Worm (Caenorhabditis elegans) whole organism, early embryonic: ENCODE results near the gene T24H10.1.
A peak's percentile ranks its signal among the peaks of the same experiment; 100 is the strongest.

ENCODE experiments used
- B0310.2 ChIP-seq: sonication (generic microtip); optimal IDR thresholded peaks from 2 replicates; lab custom pipeline; 2016; ENCODE audit warnings: mild to moderate bottlenecking, missing genetic modification characterization, missing compliant biosample characterization
- F13C5.2 ChIP-seq: sonication (generic microtip); optimal IDR thresholded peaks from 2 replicates; lab custom pipeline; 2017; ENCODE audit warnings: mild to moderate bottlenecking, missing genetic modification characterization, inconsistent platforms, missing compliant biosample characterization
- aly-1 ChIP-seq: sonication (generic microtip); optimal IDR thresholded peaks from 2 replicates; lab custom pipeline; 2016; ENCODE audit warnings: missing genetic modification characterization, missing compliant biosample characterization
- ama-1 ChIP-seq: fragments of 150-350 bp; optimal IDR thresholded peaks from 2 replicates; lab custom pipeline; 2014
- ceh-13 ChIP-seq: fragments of 200-800 bp; sonication (Bioruptor generic); optimal IDR thresholded peaks from 2 replicates; lab custom pipeline; 2018; ENCODE audit warnings: mild to moderate bottlenecking, missing genetic modification characterization, missing compliant biosample characterization
- ceh-36 ChIP-seq: sonication (generic microtip); optimal IDR thresholded peaks from 2 replicates; lab custom pipeline; 2016; ENCODE audit warnings: missing genetic modification characterization, inconsistent platforms, missing compliant biosample characterization
- ets-7 ChIP-seq: sonication (generic microtip); optimal IDR thresholded peaks from 2 replicates; lab custom pipeline; 2016; ENCODE audit warnings: missing genotype, missing genetic modification characterization, missing compliant biosample characterization
- flt-1 ChIP-seq: fragments of 200-800 bp; sonication (Bioruptor generic); IDR thresholded peaks from 2 replicates; pipeline ENCODE4 v1.3.6; 2022; ENCODE audit warnings: missing genetic modification characterization, missing compliant biosample characterization
- hmbx-1 ChIP-seq: sonication (generic microtip); optimal IDR thresholded peaks from 2 replicates; lab custom pipeline; 2016; ENCODE audit warnings: mild to moderate bottlenecking, missing genetic modification characterization, missing compliant biosample characterization
- hmg-4 ChIP-seq: fragments of 200-800 bp; sonication (Bioruptor generic); optimal IDR thresholded peaks from 2 replicates; lab custom pipeline; 2018; ENCODE audit warnings: mild to moderate bottlenecking, missing genetic modification characterization, missing compliant biosample characterization
- hnd-1 ChIP-seq: sonication (generic microtip); optimal IDR thresholded peaks from 2 replicates; lab custom pipeline; 2016; ENCODE audit warnings: missing genetic modification characterization, missing compliant biosample characterization
- pes-1 ChIP-seq: fragments of 200-800 bp; sonication (Bioruptor generic); IDR thresholded peaks from 2 replicates; pipeline ENCODE4 v1.3.6; 2022; ENCODE audit warnings: missing genetic modification reagents, missing genetic modification characterization, missing compliant biosample characterization
- scrt-1 ChIP-seq: fragments of 200-800 bp; sonication (Bioruptor generic); IDR thresholded peaks from 2 replicates; pipeline ENCODE4 v1.3.6; 2022; ENCODE audit warnings: missing genetic modification characterization, missing compliant biosample characterization
- sea-1 ChIP-seq: fragments of 200-800 bp; sonication (Bioruptor generic); conservative IDR thresholded peaks from 2 replicates; pipeline ENCODE4 v1.3.6; 2022; ENCODE audit warnings: missing genetic modification characterization, missing compliant biosample characterization
- tbx-11 ChIP-seq: fragments of 200-800 bp; sonication (Bioruptor generic); IDR thresholded peaks from 2 replicates; pipeline ENCODE4 v1.3.6; 2022; ENCODE audit warnings: missing genetic modification characterization, missing compliant biosample characterization
- tbx-37 ChIP-seq: fragments of 200-800 bp; sonication (Bioruptor generic); conservative IDR thresholded peaks from 2 replicates; pipeline ENCODE4 v1.3.6; 2022; ENCODE audit warnings: missing genetic modification reagents, missing genetic modification characterization, missing compliant biosample characterization
- tra-4 ChIP-seq: sonication (generic microtip); optimal IDR thresholded peaks from 2 replicates; lab custom pipeline; 2017; ENCODE audit warnings: missing genetic modification characterization, missing compliant biosample characterization

Gene T24H10.1

DNA sequence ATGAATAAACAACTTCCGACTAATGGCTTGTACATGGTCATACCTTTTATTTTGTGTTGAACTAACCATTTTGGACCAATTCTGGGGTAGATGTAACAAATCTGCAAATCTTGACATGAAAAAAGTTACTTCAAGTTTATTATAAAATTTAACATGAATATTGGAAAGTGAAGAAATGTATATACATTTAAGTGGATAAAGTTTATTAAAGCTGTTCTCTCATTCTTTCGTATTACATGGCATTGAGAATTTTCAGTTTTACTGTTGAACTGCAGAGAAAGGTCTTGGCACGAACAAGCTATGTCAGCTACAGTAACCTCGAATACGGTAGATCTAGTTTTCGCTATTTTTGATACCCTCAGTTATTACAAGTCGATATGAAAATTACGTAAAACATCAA is 5.6 kb upstream of the T24H10.1 start, which contains the start of gene C07H4.1:
TSS of gene C07H4.1 (minus strand) at position 101 of the 400 bp plus-strand sequence.
- TF ChIP-seq hmbx-1 (tag; lab: Kevin White, UChicago), result no peak
- no peak for TF ChIP-seq hnd-1 (tag; lab: Kevin White, UChicago)
- TF ChIP-seq aly-1 (tag; lab: Kevin White, UChicago), result no peak
- TF ChIP-seq tra-4 (tag; lab: Kevin White, UChicago), result no peak
- TF ChIP-seq B0310.2 (tag; lab: Kevin White, UChicago), result no peak
- TF ChIP-seq tbx-11 (GFP tag; lab: Robert Waterston, UW), result no peak
- no peak for TF ChIP-seq ama-1 (lab: Kevin White, UChicago)
- no peak for TF ChIP-seq ceh-36 (tag; lab: Kevin White, UChicago)
- no peak for TF ChIP-seq ets-7 (tag; lab: Kevin White, UChicago)
- no peak for TF ChIP-seq tbx-37 (GFP tag; lab: Robert Waterston, UW)
- TF ChIP-seq ceh-13, result no peak
- no peak for TF ChIP-seq scrt-1 (GFP tag; lab: Robert Waterston, UW)
- no peak for TF ChIP-seq hmg-4 (GFP tag; lab: Kevin White, UChicago)
- no peak for TF ChIP-seq pes-1 (GFP tag; lab: Robert Waterston, UW)
- TF ChIP-seq sea-1 (GFP tag; lab: Robert Waterston, UW), result no peak
- TF ChIP-seq F13C5.2 (tag; lab: Kevin White, UChicago), result no peak

DNA sequence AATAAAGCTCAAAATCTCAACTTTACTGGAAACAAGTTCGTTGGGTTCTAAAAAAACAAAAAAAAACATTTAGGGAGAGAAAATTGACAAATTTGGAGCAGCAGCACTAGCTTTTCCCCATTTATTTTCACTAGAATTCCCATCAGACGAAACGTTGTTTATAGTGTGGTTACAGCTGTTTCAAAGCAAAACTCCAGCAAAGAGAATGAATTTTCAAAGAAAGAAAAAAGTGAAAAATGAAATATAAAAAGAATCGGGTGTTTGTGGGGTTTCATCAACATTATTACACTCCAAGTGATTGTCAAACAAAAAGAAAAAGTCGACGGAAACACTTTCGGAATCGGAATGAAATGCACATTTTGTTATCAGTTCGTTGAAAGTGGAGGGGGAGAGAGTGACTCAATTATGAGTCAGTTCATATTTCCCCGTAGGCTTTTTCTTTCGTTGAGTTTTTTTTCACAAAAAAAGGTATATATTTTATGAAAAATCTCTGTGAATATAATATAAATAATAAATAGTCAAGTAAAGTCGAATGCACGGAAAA is 4.9 kb upstream of the T24H10.1 start:
- no peak for TF ChIP-seq scrt-1 (GFP tag; lab: Robert Waterston, UW)

DNA sequence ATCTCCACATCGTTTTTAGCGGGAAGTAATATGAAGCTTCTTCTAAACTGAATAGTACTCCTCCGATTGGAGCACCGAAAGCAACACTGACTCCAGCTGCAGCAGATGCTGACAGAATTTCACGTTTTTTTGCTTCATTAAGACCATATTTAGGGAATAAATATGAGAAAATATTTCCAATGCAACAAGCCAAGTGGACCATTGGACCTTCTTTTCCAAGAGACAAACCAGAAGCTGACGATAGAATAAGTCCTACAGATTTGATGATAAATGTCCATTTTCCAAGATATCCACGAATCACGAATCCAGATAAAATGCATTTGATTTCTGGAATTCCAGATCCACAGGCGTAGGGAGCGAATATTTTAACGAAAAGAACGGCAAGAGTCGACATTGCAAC is 1.9 kb upstream of the T24H10.1 start:
- no peak for TF ChIP-seq sea-1 (GFP tag; lab: Robert Waterston, UW)
- TF ChIP-seq flt-1 (GFP tag; lab: Robert Waterston, UW), result no peak
- TF ChIP-seq tbx-37 (GFP tag; lab: Robert Waterston, UW), result no peak
- no peak for TF ChIP-seq tbx-11 (GFP tag; lab: Robert Waterston, UW)
- no peak for TF ChIP-seq F13C5.2 (tag; lab: Kevin White, UChicago)
- TF ChIP-seq aly-1 (tag; lab: Kevin White, UChicago), result no peak
- TF ChIP-seq ama-1 (lab: Kevin White, UChicago), result no peak
- no peak for TF ChIP-seq ceh-13
- TF ChIP-seq B0310.2 (tag; lab: Kevin White, UChicago), result no peak
- TF ChIP-seq ceh-36 (tag; lab: Kevin White, UChicago), result no peak
- no peak for TF ChIP-seq hmg-4 (GFP tag; lab: Kevin White, UChicago)
- TF ChIP-seq pes-1 (GFP tag; lab: Robert Waterston, UW), result no peak
- TF ChIP-seq ets-7 (tag; lab: Kevin White, UChicago), result no peak
- TF ChIP-seq tra-4 (tag; lab: Kevin White, UChicago), result no peak
- TF ChIP-seq hmbx-1 (tag; lab: Kevin White, UChicago), result no peak
- TF ChIP-seq hnd-1 (tag; lab: Kevin White, UChicago), result no peak
- no peak for TF ChIP-seq scrt-1 (GFP tag; lab: Robert Waterston, UW)

DNA sequence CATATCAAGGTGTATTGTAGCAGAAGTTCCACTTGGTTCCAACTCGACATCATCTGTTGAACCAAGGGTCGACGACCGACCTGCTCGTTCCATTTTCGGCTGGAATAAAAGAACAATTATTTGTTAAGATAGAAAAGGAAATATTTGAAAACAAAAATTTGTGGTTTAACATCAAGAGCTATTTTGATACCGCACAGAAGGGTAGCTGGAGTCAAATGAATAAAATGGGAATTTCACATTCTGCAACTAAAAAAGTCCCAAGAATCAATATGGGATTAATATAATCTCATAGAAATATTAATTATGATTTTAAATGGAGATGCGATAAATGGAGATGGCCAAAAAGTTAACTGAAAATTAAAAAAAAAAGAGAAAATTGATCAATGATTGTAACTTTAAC is 666 bp upstream of the T24H10.1 start, which contains the start of gene clh-5:
TSS of gene clh-5 (minus strand) at position 101 of the 400 bp plus-strand sequence.
- no peak for TF ChIP-seq flt-1 (GFP tag; lab: Robert Waterston, UW)
- TF ChIP-seq B0310.2 (tag; lab: Kevin White, UChicago), result no peak
- no peak for TF ChIP-seq hmg-4 (GFP tag; lab: Kevin White, UChicago)
- no peak for TF ChIP-seq tra-4 (tag; lab: Kevin White, UChicago)
- TF ChIP-seq hnd-1 (tag; lab: Kevin White, UChicago), result no peak

DNA sequence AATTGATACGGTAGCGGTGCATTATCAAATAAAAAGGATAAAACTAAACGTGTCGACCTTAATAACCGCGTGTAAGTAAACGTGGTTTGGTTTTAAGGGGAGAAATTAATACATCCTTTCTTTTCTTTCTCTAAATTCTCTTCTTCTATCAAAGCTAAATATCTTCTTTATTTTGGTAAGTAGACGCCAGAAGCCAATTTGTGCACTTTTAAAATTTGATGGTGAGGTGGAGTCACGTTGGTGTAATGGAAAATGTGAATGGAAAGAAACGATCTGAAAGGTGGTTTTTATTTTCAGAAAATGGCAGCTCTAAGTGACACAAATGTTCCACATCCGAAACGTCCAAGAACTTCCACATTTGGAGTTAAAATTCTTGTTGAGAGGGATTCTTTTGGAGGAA is 1.6 kb downstream of the T24H10.1 start, which contains the start of gene T24H10.5:
TSS of gene T24H10.5 (plus strand) at position 301 of the 400 bp plus-strand sequence.
- TF ChIP-seq scrt-1 (GFP tag; lab: Robert Waterston, UW), result no peak
- TF ChIP-seq pes-1 (GFP tag; lab: Robert Waterston, UW), result no peak
- TF ChIP-seq hmg-4 (GFP tag; lab: Kevin White, UChicago), result no peak
- no peak for TF ChIP-seq hnd-1 (tag; lab: Kevin White, UChicago)
- no peak for TF ChIP-seq tbx-37 (GFP tag; lab: Robert Waterston, UW)
- no peak for TF ChIP-seq F13C5.2 (tag; lab: Kevin White, UChicago)
- TF ChIP-seq sea-1 (GFP tag; lab: Robert Waterston, UW), result no peak
- no peak for TF ChIP-seq aly-1 (tag; lab: Kevin White, UChicago)
- TF ChIP-seq flt-1 (GFP tag; lab: Robert Waterston, UW), result no peak
- TF ChIP-seq ceh-36 (tag; lab: Kevin White, UChicago), result no peak
- no peak for TF ChIP-seq ets-7 (tag; lab: Kevin White, UChicago)
- no peak for TF ChIP-seq tbx-11 (GFP tag; lab: Robert Waterston, UW)
- TF ChIP-seq ama-1 (lab: Kevin White, UChicago), result no peak
- no peak for TF ChIP-seq ceh-13
- TF ChIP-seq tra-4 (tag; lab: Kevin White, UChicago), result no peak
- TF ChIP-seq B0310.2 (tag; lab: Kevin White, UChicago), result no peak
- TF ChIP-seq hmbx-1 (tag; lab: Kevin White, UChicago), result no peak

DNA sequence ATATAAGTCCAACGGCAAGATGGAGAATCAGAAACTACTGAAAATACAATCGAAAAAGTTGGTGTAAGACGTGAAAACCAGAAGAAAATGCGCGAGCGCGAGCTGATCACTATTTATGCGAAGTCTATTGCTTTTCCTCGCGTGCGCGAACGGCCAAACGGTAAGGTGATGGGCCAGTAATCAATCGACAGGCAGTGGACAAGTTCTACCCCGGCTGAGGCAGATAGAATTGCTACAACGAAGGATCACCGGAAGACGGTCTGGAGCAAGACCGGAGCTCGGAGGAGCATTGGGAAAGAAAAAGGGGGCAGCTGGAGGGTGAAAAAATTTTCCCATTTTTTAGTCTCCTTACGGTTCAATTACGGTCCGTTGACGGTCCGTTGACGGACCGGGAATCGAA is 3.5 kb downstream of the T24H10.1 start:
- TF ChIP-seq sea-1 (GFP tag; lab: Robert Waterston, UW) (peak; percentile 66), tbx-11 (GFP tag; lab: Robert Waterston, UW) (peak; percentile 71), flt-1 (GFP tag; lab: Robert Waterston, UW) (peak; percentile 66), scrt-1 (GFP tag; lab: Robert Waterston, UW) (peak; percentile 79), pes-1 (GFP tag; lab: Robert Waterston, UW) (peak; percentile 76), tbx-37 (GFP tag; lab: Robert Waterston, UW) (0 out of 2 replicates have a peak, but pooled peaks have one; percentile 31)
